Worm (Caenorhabditis elegans): ENCODE measurements around the gene F11D11.6.

DNA sequence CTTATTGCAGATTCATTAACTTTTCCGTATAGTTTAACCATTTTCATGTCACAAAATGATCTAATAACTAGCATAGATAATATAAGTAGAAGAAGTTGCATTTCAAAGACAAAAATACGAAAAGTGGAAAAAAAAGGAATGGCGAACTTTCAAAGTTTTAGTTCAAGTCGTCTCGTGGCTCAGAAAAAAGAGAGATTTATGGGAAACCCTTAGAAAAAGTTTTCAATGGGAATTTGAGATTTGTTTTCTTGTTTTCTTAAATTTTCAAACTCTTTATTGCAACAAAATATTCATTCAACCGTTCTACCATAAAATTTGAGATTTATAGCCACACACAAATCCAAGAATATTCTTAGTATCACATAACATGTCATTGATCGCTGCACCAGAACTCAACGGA, 10.8 kb downstream of the F11D11.6 start, which contains the start of gene clec-250:
- TF ChIP-seq ceh-16 (tag; optimal IDR thresholded peaks at IDR 0.05) = no peak
- no peak for TF ChIP-seq ceh-28 (tag; optimal IDR thresholded peaks at IDR 0.05)

Measured in whole organism, L3 larva.